Worm (Caenorhabditis elegans) whole organism, late embryonic: ENCODE data around the gene T16A1.2.

Experiments used
- ceh-22 ChIP-seq: sonication (generic microtip); optimal IDR thresholded peaks from 2 replicates; lab custom pipeline; 2017; ENCODE audit warnings: missing biosample characterization, missing genetic modification characterization
- che-1 ChIP-seq: sonication (generic microtip); optimal IDR thresholded peaks from 2 replicates; lab custom pipeline; 2016; ENCODE audit warnings: mild to moderate bottlenecking, missing genetic modification characterization, missing compliant biosample characterization
- dve-1 ChIP-seq: sonication (generic microtip); optimal IDR thresholded peaks from 2 replicates; lab custom pipeline; 2017; ENCODE audit warnings: antibody characterized with exemption, mild to moderate bottlenecking, missing genetic modification characterization, missing compliant biosample characterization
- eyg-1 ChIP-seq: sonication (generic microtip); optimal IDR thresholded peaks from 2 replicates; lab custom pipeline; 2016; ENCODE audit warnings: missing genotype, missing genetic modification characterization, missing compliant biosample characterization
- fkh-10 ChIP-seq: fragments of 150-350 bp; optimal IDR thresholded peaks from 2 replicates; lab custom pipeline; 2014; ENCODE audit warnings: missing biosample characterization, missing genetic modification reagents, missing genetic modification characterization
- nhr-11 ChIP-seq: fragments of 150-350 bp; optimal IDR thresholded peaks from 2 replicates; lab custom pipeline; 2014; ENCODE audit warnings: missing biosample characterization, missing genetic modification characterization
- nhr-232 ChIP-seq: sonication (generic microtip); optimal IDR thresholded peaks from 2 replicates; lab custom pipeline; 2016; ENCODE audit warnings: missing genetic modification characterization, missing compliant biosample characterization
- npax-4 ChIP-seq: sonication (generic microtip); optimal IDR thresholded peaks from 2 replicates; lab custom pipeline; 2016; ENCODE audit warnings: missing genetic modification characterization, missing compliant biosample characterization
- pax-1 ChIP-seq: fragments of 150-350 bp; optimal IDR thresholded peaks from 2 replicates; lab custom pipeline; 2014; ENCODE audit warnings: missing biosample characterization, missing genetic modification characterization
- pqm-1 ChIP-seq: sonication (generic microtip); optimal IDR thresholded peaks from 2 replicates; lab custom pipeline; 2016; ENCODE audit warnings: missing genetic modification characterization, missing compliant biosample characterization
- pros-1 ChIP-seq: fragments of 150-350 bp; optimal IDR thresholded peaks from 2 replicates; lab custom pipeline; 2014; ENCODE audit warnings: missing biosample characterization, missing genetic modification reagents, missing genetic modification characterization
- rnt-1 ChIP-seq: sonication (generic microtip); optimal IDR thresholded peaks from 2 replicates; lab custom pipeline; 2016; ENCODE audit warnings: missing genetic modification characterization, missing compliant biosample characterization
- tbx-2 ChIP-seq: sonication (generic microtip); optimal IDR thresholded peaks from 2 replicates; lab custom pipeline; 2016; ENCODE audit warnings: missing genetic modification characterization, missing compliant biosample characterization
- unc-42 ChIP-seq: sonication (generic microtip); optimal IDR thresholded peaks from 2 replicates; lab custom pipeline; 2016; ENCODE audit warnings: missing genotype, missing genetic modification characterization, missing compliant biosample characterization

ce11 chrII:2090605-2091004 is 4.8 kb upstream of the T16A1.2 start, which contains the start of gene trpl-5:
- TF ChIP-seq npax-4 (no peak), eyg-1 (tag; lab: Kevin White, UChicago) (no peak), rnt-1 (tag; lab: Kevin White, UChicago) (no peak), fkh-10 (GFP tag; lab: Kevin White, UChicago) (no peak), nhr-11 (tag; lab: Kevin White, UChicago) (no peak), unc-42 (tag; lab: Kevin White, UChicago) (no peak), pax-1 (no peak), tbx-2 (tag; lab: Kevin White, UChicago) (no peak), pros-1 (tag; lab: Kevin White, UChicago) (no peak), pqm-1 (tag; lab: Kevin White, UChicago) (no peak), nhr-232 (tag; lab: Kevin White, UChicago) (no peak), che-1 (tag; lab: Kevin White, UChicago) (no peak), ceh-22 (tag; lab: Kevin White, UChicago) (no peak), dve-1 (tag; lab: Kevin White, UChicago) (no peak)
